Worm (Caenorhabditis elegans) whole organism, midembryonic: ENCODE data around the gene T01C4.8.

Experiments
- flt-1 ChIP-seq: fragments of 200-800 bp; sonication (Bioruptor generic); IDR thresholded peaks from 2 replicates; pipeline ENCODE4 v1.3.6; 2022; ENCODE audit warnings: missing genetic modification characterization, missing compliant biosample characterization
- tab-1 ChIP-seq: fragments of 200-800 bp; sonication (Bioruptor generic); IDR thresholded peaks from 2 replicates; pipeline ENCODE4 v1.3.6; 2022; ENCODE audit warnings: missing genetic modification characterization, missing compliant biosample characterization

DNA sequence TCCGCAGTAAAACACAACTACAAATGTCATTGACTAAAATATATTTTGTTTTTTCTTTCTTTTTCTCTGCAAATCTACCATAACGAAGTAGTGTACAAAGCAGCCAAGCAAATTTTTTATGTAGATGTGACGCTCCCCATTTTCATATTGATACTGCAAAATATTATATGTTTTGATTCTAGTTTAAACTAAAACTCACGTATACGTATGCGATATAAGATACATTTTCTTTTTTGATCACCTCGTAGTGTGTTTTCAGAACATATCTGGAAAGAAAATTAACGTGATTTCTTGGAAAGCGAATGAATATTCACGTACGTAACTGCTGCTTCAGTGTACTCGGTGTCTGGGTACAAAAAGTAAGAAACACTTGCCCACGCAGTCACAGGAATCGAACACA is 7.5 kb upstream of the T01C4.8 start:
- TF ChIP-seq flt-1 (GFP tag; lab: Robert Waterston, UW), result no peak
- TF ChIP-seq tab-1 (GFP tag; lab: Robert Waterston, UW), result no peak
